Worm (Caenorhabditis elegans) whole organism, early embryonic: ENCODE measurements around the gene C05C12.5.
"Not testable (repeated sequence)": the region's sequence is repeated elsewhere in the genome, so short reads cannot be mapped to it uniquely, and the experiment has no call there.

ENCODE experiments used
- B0310.2 ChIP-seq: sonication (generic microtip); optimal IDR thresholded peaks from 2 replicates; lab custom pipeline; 2016; ENCODE audit warnings: mild to moderate bottlenecking, missing genetic modification characterization, missing compliant biosample characterization
- F13C5.2 ChIP-seq: sonication (generic microtip); optimal IDR thresholded peaks from 2 replicates; lab custom pipeline; 2017; ENCODE audit warnings: mild to moderate bottlenecking, missing genetic modification characterization, inconsistent platforms, missing compliant biosample characterization
- aly-1 ChIP-seq: sonication (generic microtip); optimal IDR thresholded peaks from 2 replicates; lab custom pipeline; 2016; ENCODE audit warnings: missing genetic modification characterization, missing compliant biosample characterization
- ama-1 ChIP-seq: fragments of 150-350 bp; optimal IDR thresholded peaks from 2 replicates; lab custom pipeline; 2014
- ceh-13 ChIP-seq: fragments of 200-800 bp; sonication (Bioruptor generic); optimal IDR thresholded peaks from 2 replicates; lab custom pipeline; 2018; ENCODE audit warnings: mild to moderate bottlenecking, missing genetic modification characterization, missing compliant biosample characterization
- ceh-36 ChIP-seq: sonication (generic microtip); optimal IDR thresholded peaks from 2 replicates; lab custom pipeline; 2016; ENCODE audit warnings: missing genetic modification characterization, inconsistent platforms, missing compliant biosample characterization
- ets-7 ChIP-seq: sonication (generic microtip); optimal IDR thresholded peaks from 2 replicates; lab custom pipeline; 2016; ENCODE audit warnings: missing genotype, missing genetic modification characterization, missing compliant biosample characterization
- flt-1 ChIP-seq: fragments of 200-800 bp; sonication (Bioruptor generic); IDR thresholded peaks from 2 replicates; pipeline ENCODE4 v1.3.6; 2022; ENCODE audit warnings: missing genetic modification characterization, missing compliant biosample characterization
- hmbx-1 ChIP-seq: sonication (generic microtip); optimal IDR thresholded peaks from 2 replicates; lab custom pipeline; 2016; ENCODE audit warnings: mild to moderate bottlenecking, missing genetic modification characterization, missing compliant biosample characterization
- hmg-4 ChIP-seq: fragments of 200-800 bp; sonication (Bioruptor generic); optimal IDR thresholded peaks from 2 replicates; lab custom pipeline; 2018; ENCODE audit warnings: mild to moderate bottlenecking, missing genetic modification characterization, missing compliant biosample characterization
- hnd-1 ChIP-seq: sonication (generic microtip); optimal IDR thresholded peaks from 2 replicates; lab custom pipeline; 2016; ENCODE audit warnings: missing genetic modification characterization, missing compliant biosample characterization
- pes-1 ChIP-seq: fragments of 200-800 bp; sonication (Bioruptor generic); IDR thresholded peaks from 2 replicates; pipeline ENCODE4 v1.3.6; 2022; ENCODE audit warnings: missing genetic modification reagents, missing genetic modification characterization, missing compliant biosample characterization
- scrt-1 ChIP-seq: fragments of 200-800 bp; sonication (Bioruptor generic); IDR thresholded peaks from 2 replicates; pipeline ENCODE4 v1.3.6; 2022; ENCODE audit warnings: missing genetic modification characterization, missing compliant biosample characterization
- sea-1 ChIP-seq: fragments of 200-800 bp; sonication (Bioruptor generic); conservative IDR thresholded peaks from 2 replicates; pipeline ENCODE4 v1.3.6; 2022; ENCODE audit warnings: missing genetic modification characterization, missing compliant biosample characterization
- tbx-11 ChIP-seq: fragments of 200-800 bp; sonication (Bioruptor generic); IDR thresholded peaks from 2 replicates; pipeline ENCODE4 v1.3.6; 2022; ENCODE audit warnings: missing genetic modification characterization, missing compliant biosample characterization
- tbx-37 ChIP-seq: fragments of 200-800 bp; sonication (Bioruptor generic); conservative IDR thresholded peaks from 2 replicates; pipeline ENCODE4 v1.3.6; 2022; ENCODE audit warnings: missing genetic modification reagents, missing genetic modification characterization, missing compliant biosample characterization
- tra-4 ChIP-seq: sonication (generic microtip); optimal IDR thresholded peaks from 2 replicates; lab custom pipeline; 2017; ENCODE audit warnings: missing genetic modification characterization, missing compliant biosample characterization

The C05C12.5 gene

DNA sequence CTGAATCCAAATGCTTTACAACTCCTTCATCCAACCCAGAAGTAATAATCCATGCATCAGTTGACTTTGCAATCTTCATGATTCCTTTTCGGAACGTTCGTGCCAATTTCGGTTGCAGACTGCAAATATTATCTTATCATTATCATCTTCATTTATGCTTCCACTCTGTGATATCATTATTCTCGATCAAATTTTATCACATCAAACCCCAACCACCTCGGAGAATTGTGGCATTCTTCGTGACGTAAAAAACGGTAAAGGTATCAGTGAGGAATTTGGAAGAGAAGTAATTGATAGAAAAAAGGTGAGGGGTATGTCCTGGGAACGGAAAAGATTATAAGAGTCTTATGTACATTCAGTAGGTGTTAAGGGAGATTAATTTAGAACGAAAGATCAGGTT, 3.5 kb downstream of the C05C12.5 start:
- TF ChIP-seq hmg-4 (GFP tag; lab: Kevin White, UChicago) (no peak), ceh-13 (GFP tag; lab: Kevin White, UChicago) (no peak), scrt-1 (GFP tag; lab: Robert Waterston, UW) (no peak)

DNA sequence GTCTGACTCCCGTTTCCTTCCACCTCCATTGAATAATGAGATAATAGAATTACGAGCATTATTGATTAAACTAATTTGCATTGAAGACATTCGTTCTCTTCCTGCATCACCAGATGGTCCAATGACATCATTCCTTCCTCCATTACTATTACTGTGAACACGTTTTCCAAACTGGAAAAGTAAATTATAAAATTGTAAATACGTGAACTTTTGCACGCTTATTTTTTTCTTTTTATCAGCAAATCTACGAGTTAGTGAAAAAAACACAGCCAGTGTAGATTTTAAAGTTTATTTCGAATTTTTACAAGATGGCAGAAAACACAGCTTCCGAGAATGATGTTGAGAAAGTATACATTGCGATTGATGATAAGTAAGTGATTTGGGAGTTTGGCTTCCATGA, 7.3 kb downstream of the C05C12.5 start, which contains the start of gene C05C12.1:
Gene C05C12.1 (plus strand): TSS at position 301 of the 400 bp plus-strand sequence.
- TF ChIP-seq ceh-36; tbx-11; ceh-13 (GFP tag; lab: Kevin White, UChicago): not testable (repeated sequence)

DNA sequence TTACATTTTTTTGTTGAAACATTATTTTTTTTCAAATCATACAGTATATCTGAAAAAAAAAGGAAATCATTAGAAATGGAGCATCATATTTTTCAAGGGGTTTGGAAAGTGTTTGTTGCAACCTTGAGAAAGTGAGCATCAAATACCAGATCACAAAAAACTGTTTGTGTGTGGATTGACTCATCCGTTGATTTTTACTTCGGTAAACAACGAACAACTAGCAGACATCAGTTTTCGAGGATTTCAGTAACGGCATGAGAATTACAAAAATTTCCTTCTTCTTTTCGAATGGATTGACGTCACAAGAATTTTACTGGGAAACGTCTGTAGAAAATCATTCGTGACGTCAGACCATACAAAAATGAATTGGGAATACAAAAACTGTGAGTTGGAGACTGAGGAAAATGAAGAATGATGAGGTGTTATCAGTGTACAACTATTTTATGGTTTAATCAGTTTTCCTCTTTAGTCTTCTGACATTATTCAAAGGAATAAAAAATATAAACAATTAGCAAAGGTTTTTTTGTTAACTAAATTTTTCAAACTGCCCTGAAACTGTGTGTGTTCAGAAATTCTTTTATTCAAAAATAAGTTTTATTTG, 12.9 kb downstream of the C05C12.5 start, which contains the start of gene C05C12.4:
Gene C05C12.4 (minus strand): TSS at position 51 of the 601 bp plus-strand sequence.
- TF ChIP-seq hmbx-1 (tag; lab: Kevin White, UChicago) (no peak), hmg-4 (GFP tag; lab: Kevin White, UChicago) (no peak), F13C5.2 (no peak), pes-1 (GFP tag; lab: Robert Waterston, UW) (no peak), hnd-1 (tag; lab: Kevin White, UChicago) (no peak), ceh-36 (no peak), tbx-11 (no peak), sea-1 (GFP tag; lab: Robert Waterston, UW) (no peak), tbx-37 (GFP tag; lab: Robert Waterston, UW) (no peak), ama-1 (lab: Kevin White, UChicago) (no peak), ets-7 (tag; lab: Kevin White, UChicago) (no peak), aly-1 (no peak)

DNA sequence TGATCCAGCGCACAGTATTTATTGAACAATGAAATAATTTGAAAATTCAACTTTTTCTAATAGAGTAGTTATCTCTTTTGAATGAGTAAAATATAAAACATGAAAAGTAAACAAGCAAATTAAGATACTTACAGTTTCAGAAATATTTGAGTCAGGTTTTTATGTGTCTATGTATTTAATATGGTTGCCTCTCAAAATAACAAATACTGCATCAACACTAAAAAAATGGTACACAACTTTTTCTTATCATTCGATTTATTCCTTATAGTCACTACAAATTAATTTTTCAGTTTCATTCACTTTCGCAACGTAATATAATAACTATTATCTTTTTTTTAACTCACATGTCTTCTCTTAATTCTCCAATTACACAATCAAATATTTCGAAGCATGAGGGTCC, 13.6 kb downstream of the C05C12.5 start:
- TF ChIP-seq pes-1 (GFP tag; lab: Robert Waterston, UW), result no peak
- no peak for TF ChIP-seq B0310.2
- TF ChIP-seq aly-1, result no peak
- TF ChIP-seq tra-4 (tag; lab: Kevin White, UChicago), result no peak
- no peak for TF ChIP-seq flt-1 (GFP tag; lab: Robert Waterston, UW)
- no peak for TF ChIP-seq hmbx-1 (tag; lab: Kevin White, UChicago)

DNA sequence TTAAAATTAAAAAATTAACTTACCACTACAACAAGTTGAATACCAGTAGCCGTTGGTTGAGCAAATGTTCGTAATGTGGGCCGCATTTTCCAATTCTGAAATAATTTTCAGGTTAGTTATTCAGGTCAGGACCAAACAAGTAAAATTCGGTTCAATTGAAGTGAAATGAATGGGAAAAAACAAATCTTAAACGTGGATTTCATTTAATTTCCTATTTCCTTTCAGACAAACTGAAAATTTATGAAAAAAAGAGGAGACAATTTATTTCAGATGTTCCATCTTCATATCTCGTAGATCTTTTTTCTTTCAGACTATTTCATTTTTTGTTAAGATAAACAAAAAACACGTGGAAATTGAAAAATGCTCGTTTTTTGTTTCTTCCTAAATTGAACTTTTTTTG, 19.6 kb downstream of the C05C12.5 start, which contains the start of gene C05C12.6:
Gene C05C12.6 (minus strand): TSS at position 101 of the 400 bp plus-strand sequence.
- TF ChIP-seq tra-4 (tag; lab: Kevin White, UChicago) (no peak), tbx-11 (no peak), B0310.2 (no peak), aly-1 (no peak), hmg-4 (GFP tag; lab: Kevin White, UChicago) (no peak), hnd-1 (tag; lab: Kevin White, UChicago) (no peak), pes-1 (GFP tag; lab: Robert Waterston, UW) (no peak), hmbx-1 (tag; lab: Kevin White, UChicago) (no peak), F13C5.2 (no peak), ceh-36 (no peak), ets-7 (tag; lab: Kevin White, UChicago) (no peak), tbx-37 (GFP tag; lab: Robert Waterston, UW) (no peak), sea-1 (GFP tag; lab: Robert Waterston, UW) (no peak), flt-1 (GFP tag; lab: Robert Waterston, UW) (no peak)

DNA sequence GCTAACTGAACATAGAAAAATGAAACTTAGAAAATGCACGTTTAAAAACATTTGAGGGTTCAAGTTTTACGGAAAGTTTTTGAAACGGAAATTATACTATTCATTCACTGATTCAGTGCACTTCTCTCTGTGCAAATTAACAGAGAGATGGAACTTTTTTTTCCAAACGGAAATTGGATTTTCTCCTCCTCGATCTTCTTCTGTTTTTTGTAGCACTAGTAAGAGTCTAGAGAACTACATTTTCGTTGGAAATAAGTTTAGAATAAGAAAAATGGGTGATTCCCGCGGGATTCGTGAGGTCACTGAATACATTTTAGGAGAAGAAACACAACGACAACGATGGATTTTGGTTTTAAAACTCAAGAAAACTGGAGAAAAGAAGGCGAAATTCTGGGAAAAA, 25.2 kb downstream of the C05C12.5 start:
- TF ChIP-seq sea-1 (GFP tag; lab: Robert Waterston, UW) (no peak), tbx-11 (no peak), flt-1 (GFP tag; lab: Robert Waterston, UW) (no peak), tra-4 (tag; lab: Kevin White, UChicago) (no peak), aly-1 (no peak), ets-7 (tag; lab: Kevin White, UChicago) (no peak)

DNA sequence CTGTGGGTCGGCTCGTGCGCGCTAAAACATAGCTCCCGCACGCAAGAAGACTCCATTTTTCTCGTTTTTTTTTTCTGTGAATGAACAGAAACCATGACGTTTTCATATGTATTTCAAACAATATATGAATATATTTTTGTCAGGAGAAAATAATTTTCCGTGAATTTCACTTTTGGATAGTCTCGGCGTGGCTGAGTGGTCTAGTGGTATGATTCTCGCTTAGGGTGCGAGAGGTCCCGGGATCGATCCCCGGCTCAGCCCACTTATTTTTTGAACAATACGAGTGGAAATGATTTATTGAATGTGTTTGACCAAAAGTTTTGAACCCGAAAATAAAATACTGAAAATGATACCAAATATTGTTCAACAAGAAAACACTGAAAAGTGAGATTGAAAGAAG, 29.6 kb downstream of the C05C12.5 start:
- no peak for TF ChIP-seq tbx-37 (GFP tag; lab: Robert Waterston, UW)
- no peak for TF ChIP-seq aly-1
- no peak for TF ChIP-seq scrt-1 (GFP tag; lab: Robert Waterston, UW)
- no peak for TF ChIP-seq flt-1 (GFP tag; lab: Robert Waterston, UW)
- no peak for TF ChIP-seq sea-1 (GFP tag; lab: Robert Waterston, UW)
- TF ChIP-seq tra-4 (tag; lab: Kevin White, UChicago), result no peak
- no peak for TF ChIP-seq B0310.2
- TF ChIP-seq ama-1 (lab: Kevin White, UChicago), result no peak
- no peak for TF ChIP-seq tbx-11
- no peak for TF ChIP-seq ceh-13 (GFP tag; lab: Kevin White, UChicago)
- TF ChIP-seq hmg-4 (GFP tag; lab: Kevin White, UChicago), result no peak
- TF ChIP-seq F13C5.2, result no peak
- no peak for TF ChIP-seq hnd-1 (tag; lab: Kevin White, UChicago)
- TF ChIP-seq ceh-36, result no peak
- no peak for TF ChIP-seq hmbx-1 (tag; lab: Kevin White, UChicago)

DNA sequence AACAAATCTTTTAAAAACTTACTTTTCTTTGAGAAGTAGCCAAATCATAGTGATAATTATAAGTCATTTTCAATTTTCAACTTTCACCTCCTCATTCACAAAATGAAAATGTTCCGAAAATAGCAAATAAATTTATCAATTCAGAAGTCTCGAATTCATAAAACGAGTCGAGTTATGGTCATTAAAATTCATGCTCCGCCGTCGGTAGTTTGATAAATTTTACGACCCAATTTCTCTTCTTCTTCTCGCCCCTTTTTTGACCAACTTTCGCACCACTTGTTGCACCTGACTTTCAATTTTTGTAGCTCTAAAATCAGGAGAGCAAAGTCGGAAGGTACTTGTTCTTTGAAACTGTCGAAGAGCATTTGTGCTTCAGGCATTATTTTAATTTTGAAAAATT, 30.9 kb downstream of the C05C12.5 start, which contains the start of gene best-7:
Gene best-7 (minus strand): TSS at position 239 of the 400 bp plus-strand sequence.
- TF ChIP-seq ets-7 (tag; lab: Kevin White, UChicago) (no peak), ceh-36 (no peak), hnd-1 (tag; lab: Kevin White, UChicago) (no peak)
